Fruit fly (Drosophila melanogaster): ENCODE measurements around the gene Ugt37A1.
A peak's percentile ranks its signal among the peaks of the same experiment; 100 is the strongest.

Ugt37A1 gene

DNA sequence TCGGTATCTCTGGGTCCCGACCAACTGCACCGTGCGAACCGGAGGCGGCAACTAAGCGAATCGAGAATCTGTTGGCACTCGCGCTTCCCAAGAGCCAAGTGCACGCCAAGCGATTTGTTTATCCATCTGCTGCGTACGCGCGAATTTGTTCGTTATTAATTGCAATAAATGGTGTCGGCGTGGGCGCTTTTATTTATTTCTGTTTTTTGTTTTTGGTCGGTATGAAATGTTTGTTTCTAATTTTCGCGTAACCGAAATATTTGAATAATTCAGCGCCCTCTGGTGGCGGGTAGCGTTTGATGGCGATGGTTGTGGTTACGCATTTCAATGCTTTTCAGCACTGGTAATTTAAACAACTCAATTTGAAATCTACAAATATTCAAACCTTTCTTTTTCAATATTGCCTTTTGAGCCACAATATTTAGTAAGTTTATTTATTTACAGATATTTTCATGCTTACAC lies 40.9 kb upstream of the Ugt37A1 start, which contains the start of gene CG10947 (continued):
- peak; percentile 46 for TF ChIP-seq Fer3 (tag; optimal IDR thresholded peaks at IDR 0.05)
- no peak for TF ChIP-seq Tbp (GFP tag; optimal IDR thresholded peaks at IDR 0.05)
- peak; percentile 39 for TF ChIP-seq CG2116 (GFP tag; optimal IDR thresholded peaks at IDR 0.05)
- peak; percentile 63 for TF ChIP-seq CG7786 (GFP tag; optimal IDR thresholded peaks at IDR 0.05)
- no peak for TF ChIP-seq gt (GFP tag; IDR thresholded peaks at IDR 0.05)
- TF ChIP-seq CG12071 (GFP tag; optimal IDR thresholded peaks at IDR 0.05) = peak; percentile 15
- peak; percentile 51 for TF ChIP-seq CG3163 (GFP tag; optimal IDR thresholded peaks at IDR 0.05)
- peak; percentile 70; the same call in 2 of the 3 replicates for TF ChIP-seq CG6791 (GFP tag; IDR thresholded peaks at IDR 0.05; ENCODE audit: partially characterized antibody)
- peak; percentile 94 for TF ChIP-seq CTCF (GFP tag; optimal IDR thresholded peaks at IDR 0.05)
- TF ChIP-seq slp2 (GFP tag; optimal IDR thresholded peaks at IDR 0.05) = peak; percentile 68
- TF ChIP-seq Sox102F (GFP tag; optimal IDR thresholded peaks at IDR 0.05) = peak; percentile 66
- no peak for TF ChIP-seq Atf6 (GFP tag; IDR thresholded peaks at IDR 0.05)
- TF ChIP-seq Sry-δ (GFP tag; optimal IDR thresholded peaks at IDR 0.05) = peak; percentile 65
- no peak for TF ChIP-seq dati (GFP tag; IDR thresholded peaks at IDR 0.05)
- no peak for TF ChIP-seq Oaz (GFP tag; IDR thresholded peaks at IDR 0.05)
- peak; percentile 36 for TF ChIP-seq ATbp (GFP tag; optimal IDR thresholded peaks at IDR 0.05)
- peak; percentile 56 for TF ChIP-seq CG1233 (GFP tag; optimal IDR thresholded peaks at IDR 0.05)
- no peak for TF ChIP-seq exex (tag; optimal IDR thresholded peaks at IDR 0.05)
- no peak for TF ChIP-seq ham (GFP tag; IDR thresholded peaks at IDR 0.05)
- TF ChIP-seq CG17186 (GFP tag; optimal IDR thresholded peaks at IDR 0.05) = no peak
- peak; percentile 4 for TF ChIP-seq MESR4 (GFP tag; optimal IDR thresholded peaks at IDR 0.05)
- peak; percentile 61 for TF ChIP-seq CG16813 (GFP tag; IDR thresholded peaks at IDR 0.05; ENCODE audit: partially characterized antibody)
- no peak for TF ChIP-seq Dfd (GFP tag; optimal IDR thresholded peaks at IDR 0.05)
- TF ChIP-seq amos (GFP tag; IDR thresholded peaks at IDR 0.05; ENCODE audit: partially characterized antibody) = peak; percentile 69
- TF ChIP-seq HmgD (GFP tag; optimal IDR thresholded peaks at IDR 0.05) = peak; percentile 38
- TF ChIP-seq CG8089 (GFP tag; optimal IDR thresholded peaks at IDR 0.05) = peak; percentile 56
- peak; percentile 64 for TF ChIP-seq CG1647 (GFP tag; optimal IDR thresholded peaks at IDR 0.05)
- no peak for TF ChIP-seq Kr (GFP tag; optimal IDR thresholded peaks at IDR 0.05)
- peak; percentile 55 for TF ChIP-seq grau (tag; optimal IDR thresholded peaks at IDR 0.05)
- peak; percentile 36 for TF ChIP-seq Atf-2 (GFP tag; optimal IDR thresholded peaks at IDR 0.05)
- TF ChIP-seq Taf1 (GFP tag; IDR thresholded peaks at IDR 0.05) = no peak
- TF ChIP-seq Fer2 (tag; optimal IDR thresholded peaks at IDR 0.05) = peak; percentile 21
- TF ChIP-seq usp (GFP tag; optimal IDR thresholded peaks at IDR 0.05) = no peak
- peak; percentile 56 for TF ChIP-seq CG11504 (tag; optimal IDR thresholded peaks at IDR 0.05)
- no peak for TF ChIP-seq CG15696 (tag; optimal IDR thresholded peaks at IDR 0.05)
- TF ChIP-seq CG13123 (GFP tag; optimal IDR thresholded peaks at IDR 0.05) = peak; percentile 57
- TF ChIP-seq prd (optimal IDR thresholded peaks at IDR 0.05) = no peak
- TF ChIP-seq prd (GFP tag; IDR thresholded peaks at IDR 0.05) = no peak; the same call in 2 of the 3 replicates
- TF ChIP-seq CG32772 (GFP tag; IDR thresholded peaks at IDR 0.05) = peak; percentile 44; the same call in 1 of the 2 replicates
- TF ChIP-seq vfl (GFP tag; optimal IDR thresholded peaks at IDR 0.05) = peak; percentile 14
- TF ChIP-seq chm (GFP tag; IDR thresholded peaks at IDR 0.05) = peak; percentile 74
- TF ChIP-seq cad (GFP tag; optimal IDR thresholded peaks at IDR 0.05) = no peak
- peak; percentile 72 for TF ChIP-seq en (GFP tag; optimal IDR thresholded peaks at IDR 0.05)
- TF ChIP-seq stc (GFP tag; IDR thresholded peaks at IDR 0.05) = no peak
- TF ChIP-seq CG10274 (GFP tag; optimal IDR thresholded peaks at IDR 0.05) = no peak
- no peak for TF ChIP-seq sens-2 (GFP tag; IDR thresholded peaks at IDR 0.05)
- TF ChIP-seq CG34376 (GFP tag; optimal IDR thresholded peaks at IDR 0.05) = peak; percentile 7
- no peak for TF ChIP-seq abd-A (tag; optimal IDR thresholded peaks at IDR 0.05)
- no peak for TF ChIP-seq hb (GFP tag; IDR thresholded peaks at IDR 0.05; ENCODE audit: partially characterized antibody)
- TF ChIP-seq CG6813 (GFP tag; optimal IDR thresholded peaks at IDR 0.05) = peak; percentile 35
- peak; percentile 53 for TF ChIP-seq HLH4C (GFP tag; IDR thresholded peaks at IDR 0.05; ENCODE audit: partially characterized antibody)
- peak; percentile 84 for TF ChIP-seq CG33213 (GFP tag; optimal IDR thresholded peaks at IDR 0.05)

Data from whole organism, embryonic.